Fruit fly (Drosophila melanogaster) whole organism, prepupa: ENCODE data around the gene CG9536.

Experiments
- CG6276 ChIP-seq: fragments of 200-800 bp; sonication (Bioruptor generic); optimal IDR thresholded peaks from 2 replicates; lab custom pipeline; 2017; ENCODE audit warnings: missing biosample characterization, mild to moderate bottlenecking, missing genetic modification characterization
- CG6808 ChIP-seq: fragments of 200-800 bp; sonication (Bioruptor generic); optimal IDR thresholded peaks from 3 replicates; lab custom pipeline; 2017; ENCODE audit warnings: missing biosample characterization, missing genetic modification characterization, mild to moderate bottlenecking, moderate library complexity, missing genetic modification reagents
- CG7368 ChIP-seq: fragments of 200-800 bp; sonication (Bioruptor generic); optimal IDR thresholded peaks from 3 replicates; lab custom pipeline; 2016; ENCODE audit warnings: missing biosample characterization, missing genetic modification characterization
- lz ChIP-seq: fragments of 200-800 bp; sonication (Bioruptor generic); optimal IDR thresholded peaks from 3 replicates; lab custom pipeline; 2016; ENCODE audit warnings: missing biosample characterization, missing genetic modification characterization

- TF ChIP-seq CG6808: peak; percentile 81
- peak; percentile 92 for TF ChIP-seq lz (GFP tag; lab: Kevin White, UChicago)
- no peak for TF ChIP-seq CG6276
- peak; percentile 86 for TF ChIP-seq CG7368
These were observed 14.0 kb upstream of the CG9536 start, which contains the start of the genes Phf5a and CG31638 for dm6 chr2L:6490783-6491249.
